Worm (Caenorhabditis elegans) whole organism, L1 larva: ENCODE data around the gene C16A3.5.

Source experiments
- C04F5.9 ChIP-seq: sonication (generic microtip); optimal IDR thresholded peaks from 2 replicates; lab custom pipeline; 2016; ENCODE audit warnings: missing genetic modification characterization, missing compliant biosample characterization
- C16A3.4 ChIP-seq: fragments of 150-350 bp; optimal IDR thresholded peaks from 2 replicates; lab custom pipeline; 2014; ENCODE audit warnings: missing biosample characterization, missing genetic modification characterization
- C34B4.2 ChIP-seq: sonication (generic microtip); optimal IDR thresholded peaks from 2 replicates; lab custom pipeline; 2017; ENCODE audit warnings: mild to moderate bottlenecking, missing genetic modification characterization, missing compliant biosample characterization
- Y116A8C.19 ChIP-seq: sonication (generic microtip); optimal IDR thresholded peaks from 2 replicates; lab custom pipeline; 2016; ENCODE audit warnings: missing compliant biosample characterization, missing genetic modification characterization, borderline replicate concordance
- aha-1 ChIP-seq: fragments of 150-350 bp; optimal IDR thresholded peaks from 2 replicates; lab custom pipeline; 2014; ENCODE audit warnings: missing biosample characterization, missing genetic modification characterization
- aly-2 ChIP-seq: fragments of 150-350 bp; optimal IDR thresholded peaks from 2 replicates; lab custom pipeline; 2014; ENCODE audit warnings: missing biosample characterization, missing genetic modification characterization
- ceh-63 ChIP-seq: fragments of 200-800 bp; sonication (Bioruptor generic); optimal IDR thresholded peaks from 2 replicates; lab custom pipeline; 2018; ENCODE audit warnings: mild to moderate bottlenecking, missing genetic modification characterization, missing compliant biosample characterization
- ceh-8 ChIP-seq: fragments of 200-800 bp; sonication (Bioruptor generic); optimal IDR thresholded peaks from 2 replicates; lab custom pipeline; 2018; ENCODE audit warnings: mild to moderate bottlenecking, missing genetic modification characterization, moderate library complexity, missing compliant biosample characterization
- ceh-88 ChIP-seq: fragments of 200-800 bp; sonication (Bioruptor generic); IDR thresholded peaks from 2 replicates; pipeline ENCODE4 v1.3.6; 2022; ENCODE audit warnings: missing genetic modification characterization, missing compliant biosample characterization
- dsc-1 ChIP-seq: sonication (generic microtip); optimal IDR thresholded peaks from 2 replicates; lab custom pipeline; 2016; ENCODE audit warnings: mild to moderate bottlenecking, missing genetic modification characterization, missing compliant biosample characterization
- efl-1 ChIP-seq, 4 experiments: fragments of 150-350 bp; optimal IDR thresholded peaks in 3 of 4; peaks in 1 of 4; 1 replicate in 1 of 4; 2 replicates in 3 of 4; lab custom pipeline; 2014; ENCODE audit warnings: missing biosample characterization in 2 of 4, missing genetic modification characterization in 2 of 4, missing genetic modification reagents in 2 of 4
- egl-13 ChIP-seq: sonication (generic microtip); optimal IDR thresholded peaks from 2 replicates; lab custom pipeline; 2016; ENCODE audit warnings: missing genotype, missing genetic modification reagents, missing genetic modification characterization, missing compliant biosample characterization
- egl-27 ChIP-seq, 2 experiments: fragments of 150-350 bp in 1 of 2; sonication (generic microtip); optimal IDR thresholded peaks; 3 replicates each; lab custom pipeline; 2017 to 2018; ENCODE audit warnings: missing biosample characterization in 2 of 2, missing genetic modification characterization in 2 of 2, missing genetic modification reagents in 2 of 2
- elt-3 ChIP-seq, 6 experiments: fragments of 150-350 bp in 1 of 6; sonication (generic microtip); optimal IDR thresholded peaks; 2 replicates each; lab custom pipeline; 2017 to 2018; ENCODE audit warnings: missing biosample characterization in 6 of 6, missing genetic modification characterization in 6 of 6, inconsistent platforms in 1 of 6
- fkh-10 ChIP-seq: sonication (generic microtip); optimal IDR thresholded peaks from 2 replicates; lab custom pipeline; 2017; ENCODE audit warnings: missing biosample characterization, missing genetic modification reagents, missing genetic modification characterization
- fkh-4 ChIP-seq: sonication (generic microtip); optimal IDR thresholded peaks from 2 replicates; lab custom pipeline; 2016; ENCODE audit warnings: missing compliant biosample characterization, missing genetic modification characterization, borderline replicate concordance
- fkh-8 ChIP-seq: sonication (generic microtip); optimal IDR thresholded peaks from 2 replicates; lab custom pipeline; 2016; ENCODE audit warnings: mild to moderate bottlenecking, missing genetic modification characterization, missing compliant biosample characterization
- fos-1 ChIP-seq: fragments of 150-350 bp; optimal IDR thresholded peaks from 2 replicates; lab custom pipeline; 2014; ENCODE audit warnings: missing biosample characterization, missing genetic modification characterization
- hlh-4 ChIP-seq: sonication (generic microtip); optimal IDR thresholded peaks from 2 replicates; lab custom pipeline; 2016; ENCODE audit warnings: mild to moderate bottlenecking, missing genetic modification characterization, missing compliant biosample characterization
- hpl-2 ChIP-seq: fragments of 150-350 bp; optimal IDR thresholded peaks from 2 replicates; lab custom pipeline; 2014; ENCODE audit warnings: missing biosample characterization, missing genetic modification reagents, missing genetic modification characterization
- irx-1 ChIP-seq: sonication (generic microtip); optimal IDR thresholded peaks from 2 replicates; lab custom pipeline; 2016; ENCODE audit warnings: missing genetic modification characterization, missing compliant biosample characterization
- lin-13 ChIP-seq: fragments of 150-350 bp; optimal IDR thresholded peaks from 2 replicates; lab custom pipeline; 2014; ENCODE audit warnings: missing biosample characterization, missing genetic modification reagents, missing genetic modification characterization
- lin-15B ChIP-seq: fragments of 150-350 bp; sonication (generic microtip); optimal IDR thresholded peaks from 3 replicates; lab custom pipeline; 2014; ENCODE audit warnings: missing biosample characterization, missing genetic modification characterization
- lin-35 ChIP-seq, 2 experiments: fragments of 150-350 bp; optimal IDR thresholded peaks; 2 replicates each; lab custom pipeline; 2014; ENCODE audit warnings: missing biosample characterization in 2 of 2, missing genetic modification characterization in 2 of 2, missing genetic modification reagents in 2 of 2
- lin-39 ChIP-seq: fragments of 150-350 bp; optimal IDR thresholded peaks from 2 replicates; lab custom pipeline; 2014; ENCODE audit warnings: missing biosample characterization, missing genetic modification reagents, missing genetic modification characterization
- mep-1 ChIP-seq: fragments of 150-350 bp; optimal IDR thresholded peaks from 2 replicates; lab custom pipeline; 2014; ENCODE audit warnings: missing biosample characterization, missing genetic modification characterization
- nhr-12 ChIP-seq: sonication (generic microtip); optimal IDR thresholded peaks from 2 replicates; lab custom pipeline; 2017; ENCODE audit warnings: missing biosample characterization, missing genetic modification characterization
- nhr-20 ChIP-seq: sonication (generic microtip); optimal IDR thresholded peaks from 2 replicates; lab custom pipeline; 2016; ENCODE audit warnings: mild to moderate bottlenecking, missing genetic modification characterization, missing compliant biosample characterization
- nhr-237 ChIP-seq: fragments of 150-350 bp; optimal IDR thresholded peaks from 2 replicates; lab custom pipeline; 2014; ENCODE audit warnings: missing biosample characterization, missing genetic modification characterization
- nhr-47 ChIP-seq: sonication (generic microtip); optimal IDR thresholded peaks from 2 replicates; lab custom pipeline; 2016; ENCODE audit warnings: mild to moderate bottlenecking, missing genetic modification characterization, moderate library complexity, missing compliant biosample characterization
- nhr-77 ChIP-seq: fragments of 150-350 bp; optimal IDR thresholded peaks from 2 replicates; lab custom pipeline; 2014; ENCODE audit warnings: missing biosample characterization, missing genetic modification characterization
- nhr-84 ChIP-seq: sonication (generic microtip); optimal IDR thresholded peaks from 2 replicates; lab custom pipeline; 2017; ENCODE audit warnings: missing biosample characterization, missing genetic modification characterization
- nhr-90 ChIP-seq: sonication (generic microtip); optimal IDR thresholded peaks from 2 replicates; lab custom pipeline; 2016; ENCODE audit warnings: mild to moderate bottlenecking, missing genetic modification characterization, missing compliant biosample characterization; ENCODE audit not compliant: poor library complexity
- pax-3 ChIP-seq: fragments of 200-800 bp; sonication (Bioruptor generic); optimal IDR thresholded peaks from 2 replicates; lab custom pipeline; 2018; ENCODE audit warnings: mild to moderate bottlenecking, missing genetic modification characterization, moderate library complexity, missing compliant biosample characterization
- snpc-4 ChIP-seq: fragments of 150-350 bp; optimal IDR thresholded peaks from 2 replicates; lab custom pipeline; 2014; ENCODE audit warnings: missing biosample characterization, missing genetic modification characterization
- sox-4 ChIP-seq: sonication (generic microtip); optimal IDR thresholded peaks from 2 replicates; lab custom pipeline; 2016; ENCODE audit warnings: missing genetic modification characterization, missing compliant biosample characterization
- swsn-7 ChIP-seq: sonication (generic microtip); optimal IDR thresholded peaks from 2 replicates; lab custom pipeline; 2016; ENCODE audit warnings: missing genetic modification characterization, missing compliant biosample characterization
- tbx-2 ChIP-seq: sonication (generic microtip); optimal IDR thresholded peaks from 2 replicates; lab custom pipeline; 2016; ENCODE audit warnings: missing genetic modification characterization, missing compliant biosample characterization
- tlp-1 ChIP-seq: fragments of 150-350 bp; optimal IDR thresholded peaks from 2 replicates; lab custom pipeline; 2014; ENCODE audit warnings: missing biosample characterization, missing genetic modification characterization
- unc-130 ChIP-seq: fragments of 150-350 bp; optimal IDR thresholded peaks from 2 replicates; lab custom pipeline; 2017; ENCODE audit warnings: missing biosample characterization, missing genetic modification characterization, inconsistent platforms
- unc-62 ChIP-seq: fragments of 150-350 bp; optimal IDR thresholded peaks from 2 replicates; lab custom pipeline; 2014; ENCODE audit warnings: missing biosample characterization, missing genetic modification reagents, missing genetic modification characterization
- unc-86 ChIP-seq: sonication (generic microtip); optimal IDR thresholded peaks from 2 replicates; lab custom pipeline; 2016; ENCODE audit warnings: missing genetic modification characterization, missing compliant biosample characterization
- unc-98 ChIP-seq: fragments of 200-800 bp; sonication (Bioruptor generic); IDR thresholded peaks from 2 replicates; pipeline ENCODE4 v1.3.6; 2022; ENCODE audit warnings: missing genetic modification characterization, missing compliant biosample characterization
- vab-15 ChIP-seq: sonication (generic microtip); optimal IDR thresholded peaks from 2 replicates; lab custom pipeline; 2017; ENCODE audit warnings: missing genotype, mild to moderate bottlenecking, missing genetic modification characterization, missing compliant biosample characterization
- xbp-1 ChIP-seq: sonication (generic microtip); optimal IDR thresholded peaks from 2 replicates; lab custom pipeline; 2016; ENCODE audit warnings: missing genetic modification characterization, missing compliant biosample characterization
- zag-1 ChIP-seq: fragments of 150-350 bp; optimal IDR thresholded peaks from 2 replicates; lab custom pipeline; 2014; ENCODE audit warnings: missing biosample characterization, missing genetic modification characterization
- zip-4 ChIP-seq: fragments of 200-800 bp; sonication (Bioruptor generic); optimal IDR thresholded peaks from 2 replicates; lab custom pipeline; 2018; ENCODE audit warnings: mild to moderate bottlenecking, missing genetic modification characterization, moderate library complexity, missing compliant biosample characterization

Gene C16A3.5

DNA sequence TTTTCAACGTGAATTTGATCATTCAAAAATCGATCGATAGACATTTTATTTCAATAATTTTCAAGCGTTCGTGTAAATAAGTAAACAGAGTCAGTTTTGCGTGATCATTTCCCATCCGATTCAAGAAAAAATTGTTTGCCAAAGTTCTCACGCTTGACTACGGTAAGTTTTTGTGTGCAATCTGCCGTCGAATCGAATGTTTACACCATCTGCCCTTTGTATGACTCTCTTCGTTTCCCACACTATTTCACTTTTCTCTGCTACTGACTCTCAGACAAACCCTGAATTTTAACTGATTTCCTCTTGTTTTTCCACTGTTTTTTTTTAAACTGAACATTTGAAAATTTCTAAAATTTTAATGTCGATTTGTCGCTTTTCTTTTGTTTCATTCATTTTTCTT is 35.8 kb upstream of the C16A3.5 start (continued):
- TF ChIP-seq nhr-20 (tag; lab: Kevin White, UChicago) (peak; percentile 94), efl-1 (optimal IDR thresholded peaks at IDR 0.05; lab: Kevin White, UChicago) (peak; percentile 85 to 86), efl-1 (GFP tag; optimal IDR thresholded peaks at IDR 0.05 in 1 of 2; lab: Kevin White, UChicago) (peak; percentile 75 to 97), zag-1 (tag; lab: Kevin White, UChicago) (peak; percentile 84), mep-1 (peak; percentile 89), unc-130 (tag; lab: Kevin White, UChicago) (peak; percentile 69), lin-39 (peak; percentile 33), nhr-237 (tag; lab: Kevin White, UChicago) (peak; percentile 52), nhr-84 (no peak), hpl-2 (GFP tag; lab: Kevin White, UChicago) (peak; percentile 73), unc-62 (GFP tag; lab: Kevin White, UChicago) (no peak), ceh-63 (GFP tag; lab: Kevin White, UChicago) (no peak), ceh-88 (GFP tag; lab: Robert Waterston, UW) (no peak), pax-3 (peak; percentile 30), xbp-1 (peak; percentile 80), C34B4.2 (tag; lab: Kevin White, UChicago) (no peak), vab-15 (tag; lab: Kevin White, UChicago) (no peak), egl-27 (tag; optimal IDR thresholded peaks at IDR 0.05; lab: Kevin White, UChicago) (peak in 1 of 2 experiments; percentile 21), tbx-2 (tag; lab: Kevin White, UChicago) (peak; percentile 81), nhr-47 (peak; percentile 90), swsn-7 (peak; percentile 89), aly-2 (peak; percentile 88), nhr-12 (tag; lab: Kevin White, UChicago) (no peak), fkh-10 (peak; percentile 12), hlh-4 (tag; lab: Kevin White, UChicago) (no peak), fkh-4 (tag; lab: Kevin White, UChicago) (peak; percentile 44), irx-1 (tag; lab: Kevin White, UChicago) (peak; percentile 84), nhr-90 (tag; lab: Kevin White, UChicago) (peak; percentile 83), egl-13 (tag; lab: Kevin White, UChicago) (no peak), fos-1 (tag; lab: Kevin White, UChicago) (peak; percentile 87), tlp-1 (tag; lab: Kevin White, UChicago) (no peak), C16A3.4 (tag; lab: Kevin White, UChicago) (peak; percentile 94), elt-3 (tag; optimal IDR thresholded peaks at IDR 0.05; lab: Kevin White, UChicago) (peak in 3 of 6 experiments; percentile 25 to 68 (median 64)), aha-1 (tag; lab: Kevin White, UChicago) (no peak), lin-13 (GFP tag; lab: Kevin White, UChicago) (peak; percentile 90), fkh-8 (tag; lab: Kevin White, UChicago) (peak; percentile 81), lin-35 (GFP tag; optimal IDR thresholded peaks at IDR 0.05; lab: Kevin White, UChicago) (peak; percentile 84 to 87), ceh-8 (GFP tag; lab: Kevin White, UChicago) (peak; percentile 39), unc-86 (tag; lab: Kevin White, UChicago) (peak; percentile 78), Y116A8C.19 (no peak), lin-15B (peak; percentile 51), C04F5.9 (tag; lab: Kevin White, UChicago) (peak; percentile 71), dsc-1 (tag; lab: Kevin White, UChicago) (peak; percentile 84), unc-98 (GFP tag; lab: Robert Waterston, UW) (0 out of 2 replicates have a peak, but pooled peaks have one; percentile 26), nhr-77 (tag; lab: Kevin White, UChicago) (peak; percentile 83), sox-4 (tag; lab: Kevin White, UChicago) (no peak), snpc-4 (tag; lab: Kevin White, UChicago) (peak; percentile 70), zip-4 (GFP tag; lab: Kevin White, UChicago) (peak; percentile 39)
